Worm (Caenorhabditis elegans): Measurements from ENCODE around the gene clec-207.
A peak's percentile ranks its signal among the peaks of the same experiment; 100 is the strongest.

Gene clec-207

ce11 chrV:2066780-2067179, 29.1 kb upstream of the clec-207 start, which contains the start of gene nhr-86:
Gene nhr-86 (minus strand): TSS chrV:2066850.
- TF ChIP-seq snu-23 (GFP tag; optimal IDR thresholded peaks at IDR 0.05) (peak; percentile 39), mab-9 (GFP tag; IDR thresholded peaks at IDR 0.05) (no peak), nhr-20 (tag; optimal IDR thresholded peaks at IDR 0.05) (peak; percentile 27), lin-35 (GFP tag; optimal IDR thresholded peaks at IDR 0.05) (peak in 1 of 2 experiments; percentile 33), nhr-12 (tag; optimal IDR thresholded peaks at IDR 0.05) (no peak), blmp-1 (tag; optimal IDR thresholded peaks at IDR 0.05) (peak; percentile 54), fkh-10 (GFP tag; optimal IDR thresholded peaks at IDR 0.05) (no peak), skn-1 (tag; optimal IDR thresholded peaks at IDR 0.05) (peak; percentile 22), nhr-47 (tag; optimal IDR thresholded peaks at IDR 0.05) (no peak), elt-3 (tag; optimal IDR thresholded peaks at IDR 0.05) (no peak), ztf-11 (tag; optimal IDR thresholded peaks at IDR 0.05) (no peak), nhr-85 (tag) (peak; percentile 31)

DNA sequence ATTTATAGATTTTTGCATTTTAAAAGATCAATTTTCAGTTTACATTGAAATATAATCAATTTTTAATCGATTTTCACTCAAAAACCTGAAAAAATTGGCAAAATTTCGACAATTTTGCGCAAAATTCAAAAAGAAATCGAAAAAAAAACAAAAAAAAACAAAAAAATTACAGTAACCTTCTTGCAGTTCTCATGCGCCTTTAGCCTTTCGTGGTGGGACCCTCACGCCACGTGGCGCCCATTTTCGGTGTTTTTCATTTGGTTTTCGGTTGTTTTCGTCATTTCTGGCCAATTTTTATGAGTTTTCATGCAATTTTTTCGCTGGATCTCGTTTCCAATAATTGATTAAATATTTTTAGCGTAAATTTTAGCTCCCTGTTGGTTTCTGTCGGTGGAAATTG, 28.5 kb upstream of the clec-207 start:
- TF ChIP-seq nhr-76 (tag; optimal IDR thresholded peaks at IDR 0.05) (no peak), fkh-8 (tag; optimal IDR thresholded peaks at IDR 0.05) (no peak), mep-1 (tag; optimal IDR thresholded peaks at IDR 0.05) (no peak), nhr-12 (tag; optimal IDR thresholded peaks at IDR 0.05) (no peak), ceh-82 (tag; optimal IDR thresholded peaks at IDR 0.05) (no peak), fos-1 (tag; optimal IDR thresholded peaks at IDR 0.05) (no peak)

- TF ChIP-seq nhr-20 (tag; optimal IDR thresholded peaks at IDR 0.05) (peak; percentile 88), xbp-1 (tag; optimal IDR thresholded peaks at IDR 0.05) (peak; percentile 35), snu-23 (GFP tag; optimal IDR thresholded peaks at IDR 0.05) (peak; percentile 80), tbx-2 (tag; optimal IDR thresholded peaks at IDR 0.05) (peak; percentile 23), fkh-4 (tag; optimal IDR thresholded peaks at IDR 0.05; ENCODE audit: borderline replicate concordance) (no peak), mab-9 (GFP tag; IDR thresholded peaks at IDR 0.05) (no peak), nhr-47 (tag; optimal IDR thresholded peaks at IDR 0.05) (peak; percentile 41), rnt-1 (tag; optimal IDR thresholded peaks at IDR 0.05) (peak; percentile 10), ztf-4 (tag; optimal IDR thresholded peaks at IDR 0.05) (peak; percentile 21), lsy-2 (tag; optimal IDR thresholded peaks at IDR 0.05) (peak; percentile 15 to 34), aly-2 (tag; optimal IDR thresholded peaks at IDR 0.05) (no peak), vab-15 (tag; optimal IDR thresholded peaks at IDR 0.05) (no peak), ceh-88 (GFP tag; IDR thresholded peaks at IDR 0.05) (no peak), nhr-28 (tag; optimal IDR thresholded peaks at IDR 0.05) (no peak), lin-15B (tag; optimal IDR thresholded peaks at IDR 0.05) (no peak), nhr-84 (tag; optimal IDR thresholded peaks at IDR 0.05) (no peak), irx-1 (tag; optimal IDR thresholded peaks at IDR 0.05) (peak; percentile 25), hlh-17 (GFP tag; optimal IDR thresholded peaks at IDR 0.05; ENCODE audit: borderline replicate concordance) (no peak), nhr-12 (tag; optimal IDR thresholded peaks at IDR 0.05) (no peak), egl-13 (tag; optimal IDR thresholded peaks at IDR 0.05) (no peak), swsn-7 (tag; optimal IDR thresholded peaks at IDR 0.05) (peak; percentile 40), elt-2 (tag; optimal IDR thresholded peaks at IDR 0.05) (no peak), elt-3 (tag; optimal IDR thresholded peaks at IDR 0.05) (no peak), unc-86 (tag; optimal IDR thresholded peaks at IDR 0.05) (no peak), C04F5.9 (tag; optimal IDR thresholded peaks at IDR 0.05) (peak; percentile 15), fos-1 (tag; optimal IDR thresholded peaks at IDR 0.05) (no peak), nhr-237 (tag; optimal IDR thresholded peaks at IDR 0.05) (no peak), sup-37 (GFP tag; optimal IDR thresholded peaks at IDR 0.05) (no peak), blmp-1 (tag; optimal IDR thresholded peaks at IDR 0.05) (peak; percentile 36), aha-1 (tag; optimal IDR thresholded peaks at IDR 0.05) (no peak), sptf-1 (tag; optimal IDR thresholded peaks at IDR 0.05) (no peak), unc-62 (GFP tag; optimal IDR thresholded peaks at IDR 0.05) (no peak), unc-30 (tag; optimal IDR thresholded peaks at IDR 0.05) (no peak), nhr-90 (tag; optimal IDR thresholded peaks at IDR 0.05; ENCODE audit: poor library complexity) (peak; percentile 43), mep-1 (tag; optimal IDR thresholded peaks at IDR 0.05) (peak; percentile 89), nhr-71 (tag; optimal IDR thresholded peaks at IDR 0.05) (peak; percentile 80), nhr-19 (GFP tag; conservative IDR thresholded peaks at IDR 0.05) (peak; percentile 37; the same call in 1 of the 2 replicates), lin-35 (GFP tag; optimal IDR thresholded peaks at IDR 0.05) (peak; percentile 42 to 69), ama-1 (optimal IDR thresholded peaks at IDR 0.05) (no peak), lin-14 (GFP tag; optimal IDR thresholded peaks at IDR 0.05) (peak; percentile 99), nhr-85 (tag) (peak; percentile 91), lin-13 (GFP tag; optimal IDR thresholded peaks at IDR 0.05) (peak; percentile 28)
Measured at ce11 chrV:2067985-2068499, 27.8 kb upstream of the clec-207 start, which contains the start of gene lbp-9. Gene lbp-9 (plus strand): TSS chrV:2068449.

Measured in whole organism, L1 larva.